Worm (Caenorhabditis elegans) whole organism, mixed stage, embryonic: Measurements from ENCODE around the gene gck-4.

ENCODE experiments used
- M03D4.4 ChIP-seq: sonication (generic microtip); optimal IDR thresholded peaks from 2 replicates; lab custom pipeline; 2017; ENCODE audit warnings: mild to moderate bottlenecking, missing genetic modification characterization, missing compliant biosample characterization
- bed-3 ChIP-seq: fragments of 200-800 bp; sonication (Bioruptor generic); optimal IDR thresholded peaks from 3 replicates; lab custom pipeline; 2018; ENCODE audit warnings: mild to moderate bottlenecking, missing genetic modification characterization, moderate library complexity, missing compliant biosample characterization
- ceh-39 ChIP-seq: fragments of 150-350 bp; optimal IDR thresholded peaks from 2 replicates; lab custom pipeline; 2014; ENCODE audit warnings: missing biosample characterization, missing genetic modification characterization
- ceh-43 ChIP-seq: fragments of 200-800 bp; sonication (Bioruptor generic); optimal IDR thresholded peaks from 2 replicates; lab custom pipeline; 2018; ENCODE audit warnings: mild to moderate bottlenecking, missing genetic modification characterization, moderate library complexity, missing compliant biosample characterization
- ces-1 ChIP-seq: fragments of 150-350 bp; optimal IDR thresholded peaks from 2 replicates; lab custom pipeline; 2014; ENCODE audit warnings: missing biosample characterization, missing genetic modification reagents, missing genetic modification characterization
- cnd-1 ChIP-seq: fragments of 200-800 bp; sonication (Bioruptor generic); optimal IDR thresholded peaks from 2 replicates; lab custom pipeline; 2018; ENCODE audit warnings: mild to moderate bottlenecking, missing genetic modification characterization, missing compliant biosample characterization
- drap-1 ChIP-seq: fragments of 200-800 bp; sonication (Bioruptor generic); optimal IDR thresholded peaks from 3 replicates; lab custom pipeline; 2018; ENCODE audit warnings: mild to moderate bottlenecking, missing genetic modification characterization, missing compliant biosample characterization
- elt-1 ChIP-seq: sonication (generic microtip); optimal IDR thresholded peaks from 2 replicates; lab custom pipeline; 2017; ENCODE audit warnings: missing genetic modification characterization, mild to moderate bottlenecking, missing compliant biosample characterization, antibody characterized with exemption, moderate library complexity, borderline replicate concordance; ENCODE audit not compliant: insufficient read depth
- flh-1 ChIP-seq: fragments of 200-800 bp; sonication (Bioruptor generic); optimal IDR thresholded peaks from 2 replicates; lab custom pipeline; 2018; ENCODE audit warnings: mild to moderate bottlenecking, missing genetic modification characterization, moderate library complexity, missing compliant biosample characterization
- ham-2 ChIP-seq: fragments of 200-800 bp; sonication (Bioruptor generic); optimal IDR thresholded peaks from 2 replicates; lab custom pipeline; 2018; ENCODE audit warnings: mild to moderate bottlenecking, missing genetic modification characterization, missing compliant biosample characterization
- hlh-1 ChIP-seq: fragments of 150-350 bp; optimal IDR thresholded peaks from 2 replicates; lab custom pipeline; 2014; ENCODE audit warnings: missing biosample characterization, missing genetic modification reagents, missing genetic modification characterization
- lin-13 ChIP-seq: fragments of 150-350 bp; optimal IDR thresholded peaks from 2 replicates; lab custom pipeline; 2014; ENCODE audit warnings: missing biosample characterization, missing genetic modification characterization
- lin-32 ChIP-seq: fragments of 200-800 bp; sonication (Bioruptor generic); optimal IDR thresholded peaks from 2 replicates; lab custom pipeline; 2018; ENCODE audit warnings: mild to moderate bottlenecking, missing genetic modification characterization, missing compliant biosample characterization
- lsy-2 ChIP-seq: fragments of 150-350 bp; optimal IDR thresholded peaks from 2 replicates; lab custom pipeline; 2014; ENCODE audit warnings: missing biosample characterization, missing genetic modification characterization
- mab-5 ChIP-seq: fragments of 150-350 bp; optimal IDR thresholded peaks from 2 replicates; lab custom pipeline; 2014; ENCODE audit warnings: missing biosample characterization, missing genetic modification characterization
- mep-1 ChIP-seq: fragments of 150-350 bp; optimal IDR thresholded peaks from 2 replicates; lab custom pipeline; 2017; ENCODE audit warnings: missing biosample characterization, missing genetic modification reagents, missing genetic modification characterization, inconsistent platforms
- mls-2 ChIP-seq: sonication (generic microtip); optimal IDR thresholded peaks from 2 replicates; lab custom pipeline; 2016; ENCODE audit warnings: mild to moderate bottlenecking, missing genetic modification characterization, moderate library complexity, missing compliant biosample characterization
- nhr-2 ChIP-seq: fragments of 150-350 bp; optimal IDR thresholded peaks from 2 replicates; lab custom pipeline; 2014; ENCODE audit warnings: missing biosample characterization, missing genetic modification characterization
- nhr-237 ChIP-seq: fragments of 150-350 bp; optimal IDR thresholded peaks from 2 replicates; lab custom pipeline; 2014; ENCODE audit warnings: missing biosample characterization, missing genetic modification characterization
- nhr-28 ChIP-seq: fragments of 150-350 bp; optimal IDR thresholded peaks from 2 replicates; lab custom pipeline; 2014; ENCODE audit warnings: missing biosample characterization, missing genetic modification characterization
- nhr-76 ChIP-seq: sonication (generic microtip); optimal IDR thresholded peaks from 2 replicates; lab custom pipeline; 2017; ENCODE audit warnings: missing biosample characterization, missing genetic modification characterization
- pha-4 ChIP-seq: fragments of 150-350 bp; optimal IDR thresholded peaks from 2 replicates; lab custom pipeline; 2018; ENCODE audit warnings: missing biosample characterization, missing genetic modification reagents, missing genetic modification characterization
- sem-2 ChIP-seq: fragments of 200-800 bp; sonication (Bioruptor generic); optimal IDR thresholded peaks from 2 replicates; lab custom pipeline; 2018; ENCODE audit warnings: mild to moderate bottlenecking, missing genetic modification characterization, missing compliant biosample characterization
- snpc-4 ChIP-seq: fragments of 150-350 bp; optimal IDR thresholded peaks from 2 replicates; lab custom pipeline; 2014; ENCODE audit warnings: missing biosample characterization, missing genetic modification characterization
- sptf-1 ChIP-seq: sonication (generic microtip); optimal IDR thresholded peaks from 2 replicates; lab custom pipeline; 2017; ENCODE audit warnings: mild to moderate bottlenecking, missing genetic modification characterization, moderate library complexity, missing compliant biosample characterization
- unc-120 ChIP-seq: sonication (generic microtip); optimal IDR thresholded peaks from 2 replicates; lab custom pipeline; 2017; ENCODE audit warnings: missing genetic modification characterization, missing compliant biosample characterization; ENCODE audit not compliant: poor library complexity, severe bottlenecking
- unc-62 ChIP-seq: fragments of 150-350 bp; optimal IDR thresholded peaks from 2 replicates; lab custom pipeline; 2014; ENCODE audit warnings: missing biosample characterization, missing genetic modification reagents, missing genetic modification characterization
- zip-8 ChIP-seq: fragments of 150-350 bp; optimal IDR thresholded peaks from 2 replicates; lab custom pipeline; 2014; ENCODE audit warnings: missing biosample characterization, missing genetic modification characterization
- ztf-11 ChIP-seq: fragments of 150-350 bp; optimal IDR thresholded peaks from 2 replicates; lab custom pipeline; 2014; ENCODE audit warnings: missing biosample characterization, missing genetic modification characterization

gck-4 gene

ce11 chrX:13668728-13669127 is 8.3 kb upstream of the gck-4 start, which contains the start of gene C04A11.2:
Gene C04A11.2 (minus strand): TSS chrX:13668828.
- TF ChIP-seq ces-1 (GFP tag; lab: Kevin White, UChicago) (peak; percentile 65), mep-1 (no peak)

- TF ChIP-seq lin-13 (tag; lab: Kevin White, UChicago) (peak; percentile 14), unc-120 (no peak), nhr-237 (tag; lab: Kevin White, UChicago) (peak; percentile 26), M03D4.4 (tag; lab: Kevin White, UChicago) (no peak), bed-3 (no peak), pha-4 (tag; lab: Kevin White, UChicago) (peak; percentile 80), mep-1 (peak; percentile 72), lsy-2 (tag; lab: Kevin White, UChicago) (peak; percentile 6), ces-1 (GFP tag; lab: Kevin White, UChicago) (peak; percentile 33)
Measured at ce11 chrX:13669641-13670040, 7.4 kb upstream of the gck-4 start.

ce11 chrX:13670966-13671365 is 6.0 kb upstream of the gck-4 start:
- TF ChIP-seq hlh-1 (peak; percentile 60), cnd-1 (no peak)

ce11 chrX:13672622-13673021 is 4.4 kb upstream of the gck-4 start:
- TF ChIP-seq sem-2 (GFP tag; lab: Kevin White, UChicago): no peak
- TF ChIP-seq elt-1 (tag; lab: Kevin White, UChicago): peak; percentile 35

- peak; percentile 29 for TF ChIP-seq nhr-2 (tag; lab: Kevin White, UChicago)
- no peak for TF ChIP-seq ces-1 (GFP tag; lab: Kevin White, UChicago)
- peak; percentile 51 for TF ChIP-seq sptf-1 (tag; lab: Kevin White, UChicago)
- TF ChIP-seq sem-2 (GFP tag; lab: Kevin White, UChicago): no peak
- TF ChIP-seq ceh-39 (tag; lab: Kevin White, UChicago): peak; percentile 17
- TF ChIP-seq mls-2 (tag; lab: Kevin White, UChicago): peak; percentile 48
- peak; percentile 13 for TF ChIP-seq unc-120
- no peak for TF ChIP-seq pha-4 (tag; lab: Kevin White, UChicago)
- peak; percentile 92 for TF ChIP-seq ham-2 (GFP tag; lab: Kevin White, UChicago)
Measured at ce11 chrX:13675444-13675843, 1.5 kb upstream of the gck-4 start.

- TF ChIP-seq zip-8 (tag; lab: Kevin White, UChicago): no peak
- TF ChIP-seq M03D4.4 (tag; lab: Kevin White, UChicago): no peak
- no peak for TF ChIP-seq flh-1 (GFP tag; lab: Kevin White, UChicago)
- no peak for TF ChIP-seq nhr-28 (tag; lab: Kevin White, UChicago)
- no peak for TF ChIP-seq mab-5
- no peak for TF ChIP-seq nhr-237 (tag; lab: Kevin White, UChicago)
- no peak for TF ChIP-seq nhr-2 (tag; lab: Kevin White, UChicago)
- no peak for TF ChIP-seq lin-32 (GFP tag; lab: Kevin White, UChicago)
- no peak for TF ChIP-seq ztf-11 (tag; lab: Kevin White, UChicago)
- TF ChIP-seq ceh-43 (GFP tag; lab: Kevin White, UChicago): no peak
- no peak for TF ChIP-seq drap-1
- no peak for TF ChIP-seq lin-13 (tag; lab: Kevin White, UChicago)
- TF ChIP-seq lsy-2 (tag; lab: Kevin White, UChicago): no peak
- TF ChIP-seq unc-120: no peak
- no peak for TF ChIP-seq snpc-4 (tag; lab: Kevin White, UChicago)
- TF ChIP-seq ham-2 (GFP tag; lab: Kevin White, UChicago): no peak
- TF ChIP-seq cnd-1: no peak
- TF ChIP-seq sptf-1 (tag; lab: Kevin White, UChicago): no peak
- TF ChIP-seq hlh-1: no peak
- TF ChIP-seq, all 35 proteins: peak for 0
Measured at ce11 chrX:13685725-13686124, 8.7 kb downstream of the gck-4 start.

ce11 chrX:13687111-13687512 is 10.1 kb downstream of the gck-4 start:
- TF ChIP-seq ceh-43 (GFP tag; lab: Kevin White, UChicago) (no peak), M03D4.4 (tag; lab: Kevin White, UChicago) (no peak), ces-1 (GFP tag; lab: Kevin White, UChicago) (peak; percentile 81), ham-2 (GFP tag; lab: Kevin White, UChicago) (peak; percentile 41), lin-32 (GFP tag; lab: Kevin White, UChicago) (peak; percentile 11), nhr-76 (tag; lab: Kevin White, UChicago) (peak; percentile 30), flh-1 (GFP tag; lab: Kevin White, UChicago) (no peak), nhr-237 (tag; lab: Kevin White, UChicago) (peak; percentile 8), lin-13 (tag; lab: Kevin White, UChicago) (peak; percentile 28), hlh-1 (peak; percentile 90), unc-120 (peak; percentile 72), sptf-1 (tag; lab: Kevin White, UChicago) (peak; percentile 25), unc-62 (GFP tag; lab: Kevin White, UChicago) (peak; percentile 91), drap-1 (peak; percentile 12), nhr-28 (tag; lab: Kevin White, UChicago) (no peak), elt-1 (tag; lab: Kevin White, UChicago) (no peak), ztf-11 (tag; lab: Kevin White, UChicago) (peak; percentile 49), lsy-2 (tag; lab: Kevin White, UChicago) (peak; percentile 18)
